Worm (Caenorhabditis elegans): ENCODE measurements around the gene nduv-3.

DNA sequence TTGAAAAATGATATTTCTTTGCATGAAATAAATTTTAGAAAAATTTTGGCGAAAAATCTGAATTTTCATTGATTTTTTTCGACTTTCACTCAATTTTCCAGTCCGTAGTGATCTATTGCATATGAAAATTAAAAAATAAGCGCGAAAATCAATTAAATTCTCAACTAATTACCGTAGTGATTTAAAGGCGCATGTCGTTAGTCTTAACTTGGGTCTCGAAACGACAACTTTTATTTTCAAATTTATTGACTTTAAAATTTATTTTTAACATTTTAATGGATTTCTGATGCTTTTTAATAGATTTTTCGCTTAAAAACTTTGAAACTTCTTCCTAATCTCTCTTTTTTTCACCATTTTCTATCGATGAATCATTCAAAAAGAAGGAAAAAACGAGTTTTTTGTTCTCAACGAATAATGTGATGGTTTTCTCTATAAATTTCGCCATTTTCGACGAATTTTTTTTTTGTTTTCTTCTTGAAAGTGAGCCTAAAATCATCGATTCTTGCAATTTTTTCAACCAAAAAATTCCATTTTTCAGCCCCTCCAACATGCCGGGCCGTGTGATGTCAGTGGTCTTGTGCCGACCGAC is 33.5 kb upstream of the nduv-3 start, which contains the start of gene vamp-7:
- no peak for TF ChIP-seq flt-1 (GFP tag; IDR thresholded peaks at IDR 0.05)
- TF ChIP-seq ref-1 (GFP tag; conservative IDR thresholded peaks at IDR 0.05), result no peak

Data from whole organism, midembryonic.